5 fruit fly cellular contexts compared by ENCODE assay signal in the genomic region with DNA sequence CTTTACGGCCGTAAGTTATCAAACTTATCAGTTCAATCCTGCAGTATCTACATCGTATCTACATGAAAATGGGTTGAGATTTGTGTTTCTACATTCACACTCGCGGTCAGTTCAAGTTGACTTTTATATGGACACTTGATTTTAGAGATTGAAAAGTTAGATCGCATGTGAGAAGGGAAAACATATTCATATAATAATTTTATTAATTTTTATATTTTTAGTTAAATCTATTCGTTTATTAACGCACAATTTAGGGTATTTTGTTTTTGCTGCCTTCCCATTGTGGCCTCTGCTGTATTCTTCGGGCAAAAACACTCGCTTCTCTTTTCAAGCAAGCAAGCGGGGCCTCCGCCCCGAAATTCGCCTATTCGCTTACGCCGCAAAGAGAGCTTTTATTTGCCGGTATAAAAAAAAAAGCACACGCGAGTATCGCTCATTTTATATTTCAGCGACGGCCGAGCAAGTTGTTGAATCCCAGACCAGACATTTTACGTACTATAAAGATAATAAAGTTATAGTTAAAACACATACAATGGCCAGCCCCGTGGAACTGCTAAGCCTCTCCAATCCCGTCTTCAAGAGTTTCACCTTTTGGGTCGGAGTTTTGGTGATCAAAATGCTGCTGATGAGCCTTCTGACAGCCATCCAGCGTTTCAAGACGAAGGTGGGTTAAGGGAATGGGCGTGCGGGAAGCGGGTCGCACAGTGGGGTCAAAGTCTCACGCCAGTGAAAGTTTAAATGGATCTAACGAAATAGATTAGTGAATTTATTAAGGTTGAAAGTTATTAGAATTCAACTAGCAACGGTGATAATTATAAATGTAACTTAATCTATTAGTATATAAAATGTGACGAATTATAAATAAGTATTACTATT.
TF ChIP-seq lines count a peak whose summit lies in the region.

No protein-coding gene starts in this region.

- TF ChIP-seq CTCF in whole organism, embryonic (GFP tag; optimal IDR thresholded peaks at IDR 0.05; lab: Kevin White, UChicago) = peak; percentile 61

TF ChIP-seq in whole organism, adult, 20 proteins besides CTCF, POLR2A, EP300 and RAD21 (continues in another document):
- peak; percentile 70 for TF ChIP-seq pad (GFP tag; optimal IDR thresholded peaks at IDR 0.05; lab: Kevin White, UChicago)
- TF ChIP-seq CG11617 (GFP tag; optimal IDR thresholded peaks at IDR 0.05; lab: Kevin White, UChicago) = peak; percentile 83
- peak; percentile 79 for TF ChIP-seq CG7045 (GFP tag; optimal IDR thresholded peaks at IDR 0.05; lab: Kevin White, UChicago)
- TF ChIP-seq tj (GFP tag; optimal IDR thresholded peaks at IDR 0.05; lab: Kevin White, UChicago) = peak; percentile 84
- TF ChIP-seq CG12768 (GFP tag; optimal IDR thresholded peaks at IDR 0.05; lab: Kevin White, UChicago) = peak; percentile 66
- peak; percentile 85 for TF ChIP-seq bab1 (GFP tag; optimal IDR thresholded peaks at IDR 0.05; lab: Kevin White, UChicago)
- TF ChIP-seq CG5204 (GFP tag; optimal IDR thresholded peaks at IDR 0.05; lab: Kevin White, UChicago) = peak; percentile 26
- peak; percentile 59 for TF ChIP-seq ovo (GFP tag; optimal IDR thresholded peaks at IDR 0.05; lab: Kevin White, UChicago)
- TF ChIP-seq CG14711 (tag; optimal IDR thresholded peaks at IDR 0.05; lab: Kevin White, UChicago) = peak; percentile 85
- TF ChIP-seq kay (GFP tag; lab: Kevin White, UChicago; ENCODE audit: borderline replicate concordance) = peak; percentile 78
- peak; percentile 46 for TF ChIP-seq CG1620 (GFP tag; optimal IDR thresholded peaks at IDR 0.05; lab: Kevin White, UChicago)
- TF ChIP-seq toe (GFP tag; optimal IDR thresholded peaks at IDR 0.05; lab: Kevin White, UChicago) = peak; percentile 35
- peak; percentile 39 for TF ChIP-seq Clk (GFP tag; optimal IDR thresholded peaks at IDR 0.05; lab: Kevin White, UChicago)
- peak; percentile 71 for TF ChIP-seq Mnt (GFP tag; optimal IDR thresholded peaks at IDR 0.05; lab: Kevin White, UChicago)
- TF ChIP-seq cnc (optimal IDR thresholded peaks at IDR 0.05; lab: Kevin White, UChicago) = no peak
- peak; percentile 53 for TF ChIP-seq Hr96 (GFP tag; optimal IDR thresholded peaks at IDR 0.05; lab: Kevin White, UChicago)

TF ChIP-seq in whole organism, embryonic, 481 proteins besides CTCF, POLR2A, EP300 and RAD21 (continues in another document):
- TF ChIP-seq CG11398 (GFP tag; optimal IDR thresholded peaks at IDR 0.05; lab: Kevin White, UChicago) (no peak), lilli (GFP tag; optimal IDR thresholded peaks at IDR 0.05; lab: Kevin White, UChicago) (peak; percentile 55), bab2 (GFP tag; optimal IDR thresholded peaks at IDR 0.05; lab: Kevin White, UChicago) (peak; percentile 40), dan (GFP tag; IDR thresholded peaks at IDR 0.05; lab: Robert Waterston, UW) (no peak), CG4730 (GFP tag; IDR thresholded peaks at IDR 0.05; lab: Robert Waterston, UW) (peak; percentile 77; the same call in 1 of the 2 replicates), TFAM (GFP tag; optimal IDR thresholded peaks at IDR 0.05; lab: Kevin White, UChicago) (peak; percentile 20), CG12236 (GFP tag; optimal IDR thresholded peaks at IDR 0.05; lab: Kevin White, UChicago) (no peak), pnt (GFP tag; optimal IDR thresholded peaks at IDR 0.05; lab: Kevin White, UChicago) (no peak), CG6683 (GFP tag; optimal IDR thresholded peaks at IDR 0.05; lab: Kevin White, UChicago) (peak; percentile 83), ara (GFP tag; IDR thresholded peaks at IDR 0.05; lab: Robert Waterston, UW) (peak; percentile 89), Lpt (GFP tag; optimal IDR thresholded peaks at IDR 0.05; lab: Kevin White, UChicago) (no peak), lola (GFP tag; optimal IDR thresholded peaks at IDR 0.05; lab: Kevin White, UChicago) (peak in 1 of 3 experiments; percentile 79), Oli (tag; optimal IDR thresholded peaks at IDR 0.05; lab: Kevin White, UChicago) (peak; percentile 91), Nf-YA (GFP tag; IDR thresholded peaks at IDR 0.05; lab: Robert Waterston, UW) (peak; percentile 73), CG5245 (GFP tag; optimal IDR thresholded peaks at IDR 0.05; lab: Kevin White, UChicago) (peak; percentile 73), CG18599 (GFP tag; optimal IDR thresholded peaks at IDR 0.05; lab: Kevin White, UChicago) (peak; percentile 94)

TF ChIP-seq in whole organism, prepupa, 60 proteins besides CTCF, POLR2A, EP300 and RAD21 (continues in another document):
- peak; percentile 86 for TF ChIP-seq svp (GFP tag; lab: Kevin White, UChicago)
- peak; percentile 94 for TF ChIP-seq CG8119 (GFP tag; IDR thresholded peaks at IDR 0.05; lab: Robert Waterston, UW)
- TF ChIP-seq Eip75B (GFP tag; optimal IDR thresholded peaks at IDR 0.05; lab: Kevin White, UChicago) = peak; percentile 74
- peak; percentile 96 for TF ChIP-seq eg (GFP tag; IDR thresholded peaks at IDR 0.05; lab: Robert Waterston, UW)
- peak; percentile 82 for TF ChIP-seq CG1621 (tag; optimal IDR thresholded peaks at IDR 0.05; lab: Kevin White, UChicago)
- peak; percentile 76 for TF ChIP-seq Lpt (GFP tag; optimal IDR thresholded peaks at IDR 0.05; lab: Kevin White, UChicago)
- peak; percentile 76 for TF ChIP-seq net (GFP tag; optimal IDR thresholded peaks at IDR 0.05; lab: Kevin White, UChicago)
- peak; percentile 66 for TF ChIP-seq Sox15 (GFP tag; optimal IDR thresholded peaks at IDR 0.05; lab: Kevin White, UChicago)
- TF ChIP-seq OdsH (GFP tag; optimal IDR thresholded peaks at IDR 0.05; lab: Kevin White, UChicago) = peak; percentile 84
- peak; percentile 90 for TF ChIP-seq CG3032 (tag; optimal IDR thresholded peaks at IDR 0.05; lab: Kevin White, UChicago)
- TF ChIP-seq CG31627 (GFP tag; optimal IDR thresholded peaks at IDR 0.05; lab: Kevin White, UChicago) = peak; percentile 37
- TF ChIP-seq CG6163 (GFP tag; IDR thresholded peaks at IDR 0.05; lab: Robert Waterston, UW) = peak; percentile 94
- TF ChIP-seq Ets21C (GFP tag; optimal IDR thresholded peaks at IDR 0.05; lab: Kevin White, UChicago) = peak; percentile 2
- peak; percentile 79 to 87 for TF ChIP-seq ss (GFP tag; optimal IDR thresholded peaks at IDR 0.05; lab: Kevin White, UChicago)
- peak; percentile 83 for TF ChIP-seq acj6 (GFP tag; optimal IDR thresholded peaks at IDR 0.05; lab: Kevin White, UChicago)
- TF ChIP-seq fkh (GFP tag; optimal IDR thresholded peaks at IDR 0.05; lab: Kevin White, UChicago) = peak; percentile 60
- TF ChIP-seq esn (GFP tag; optimal IDR thresholded peaks at IDR 0.05; lab: Kevin White, UChicago) = peak; percentile 84

TF ChIP-seq in whole organism, pupa, 21 proteins besides CTCF, POLR2A, EP300 and RAD21 (continues in another document):
- TF ChIP-seq fd96Ca (GFP tag; IDR thresholded peaks at IDR 0.05; lab: Robert Waterston, UW) (peak; percentile 83), CG9948 (tag; optimal IDR thresholded peaks at IDR 0.05; lab: Kevin White, UChicago) (peak; percentile 90), Pif1A (GFP tag; optimal IDR thresholded peaks at IDR 0.05; lab: Kevin White, UChicago) (peak; percentile 77), Snoo (tag; optimal IDR thresholded peaks at IDR 0.05; lab: Kevin White, UChicago) (peak; percentile 83), CG34367 (tag; optimal IDR thresholded peaks at IDR 0.05; lab: Kevin White, UChicago) (peak; percentile 85), CG17806 (tag; optimal IDR thresholded peaks at IDR 0.05; lab: Kevin White, UChicago) (peak; percentile 91), Ets98B (GFP tag; IDR thresholded peaks at IDR 0.05; lab: Robert Waterston, UW) (peak; percentile 95), CG32121 (GFP tag; IDR thresholded peaks at IDR 0.05; lab: Robert Waterston, UW) (peak; percentile 90), CG4496 (GFP tag; IDR thresholded peaks at IDR 0.05; lab: Robert Waterston, UW) (peak; percentile 96), CG8301 (tag; optimal IDR thresholded peaks at IDR 0.05; lab: Kevin White, UChicago) (peak; percentile 86), D1 (tag; optimal IDR thresholded peaks at IDR 0.05; lab: Kevin White, UChicago) (peak; percentile 35), CG14655 (GFP tag; optimal IDR thresholded peaks at IDR 0.05; lab: Kevin White, UChicago) (peak; percentile 89), CG15710 (tag; optimal IDR thresholded peaks at IDR 0.05; lab: Kevin White, UChicago) (peak; percentile 88), CG10348 (GFP tag; IDR thresholded peaks at IDR 0.05; lab: Robert Waterston, UW) (peak; percentile 46), Pif1B (GFP tag; optimal IDR thresholded peaks at IDR 0.05; lab: Kevin White, UChicago) (peak; percentile 83), rn (GFP tag; IDR thresholded peaks at IDR 0.05; lab: Robert Waterston, UW) (peak; percentile 85), CG13204 (GFP tag; optimal IDR thresholded peaks at IDR 0.05; lab: Kevin White, UChicago) (peak; percentile 58), CG8159 (tag; optimal IDR thresholded peaks at IDR 0.05; lab: Kevin White, UChicago) (peak; percentile 91)

TF ChIP-seq in whole organism, wandering third instar larva, 38 proteins besides CTCF, POLR2A, EP300 and RAD21 (continues in another document):
- peak; percentile 50 for TF ChIP-seq br (GFP tag; optimal IDR thresholded peaks at IDR 0.05; lab: Kevin White, UChicago)
- no peak for TF ChIP-seq Vsx2 (GFP tag; optimal IDR thresholded peaks at IDR 0.05; lab: Kevin White, UChicago; ENCODE audit: partially characterized antibody)
- peak; percentile 78 for TF ChIP-seq OdsH (GFP tag; optimal IDR thresholded peaks at IDR 0.05; lab: Kevin White, UChicago)
- no peak for TF ChIP-seq pan (optimal IDR thresholded peaks at IDR 0.05; lab: Kevin White, UChicago)
- peak; percentile 57 for TF ChIP-seq sage (GFP tag; optimal IDR thresholded peaks at IDR 0.05; lab: Kevin White, UChicago)
- peak; percentile 86 for TF ChIP-seq Sp1 (GFP tag; optimal IDR thresholded peaks at IDR 0.05; lab: Kevin White, UChicago)
- TF ChIP-seq Hr78 (GFP tag; optimal IDR thresholded peaks at IDR 0.05; lab: Kevin White, UChicago) = no peak
- TF ChIP-seq tai (GFP tag; optimal IDR thresholded peaks at IDR 0.05; lab: Kevin White, UChicago) = no peak
- no peak for TF ChIP-seq CrebA (GFP tag; optimal IDR thresholded peaks at IDR 0.05; lab: Kevin White, UChicago; ENCODE audit: borderline replicate concordance)
- peak; percentile 57 for TF ChIP-seq woc (GFP tag; optimal IDR thresholded peaks at IDR 0.05; lab: Kevin White, UChicago)
- no peak for TF ChIP-seq jim (GFP tag; optimal IDR thresholded peaks at IDR 0.05; lab: Kevin White, UChicago)
- no peak for TF ChIP-seq Abd-B (GFP tag; optimal IDR thresholded peaks at IDR 0.05; lab: Kevin White, UChicago)
- TF ChIP-seq foxo (GFP tag; optimal IDR thresholded peaks at IDR 0.05; lab: Kevin White, UChicago) = peak in 1 of 2 experiments; percentile 81
- no peak for TF ChIP-seq CG32264 (GFP tag; optimal IDR thresholded peaks at IDR 0.05; lab: Kevin White, UChicago)
- TF ChIP-seq h (GFP tag; optimal IDR thresholded peaks at IDR 0.05; lab: Kevin White, UChicago) = peak; percentile 82
- no peak for TF ChIP-seq Jra (GFP tag; optimal IDR thresholded peaks at IDR 0.05; lab: Kevin White, UChicago)
- TF ChIP-seq ey (GFP tag; optimal IDR thresholded peaks at IDR 0.05; lab: Kevin White, UChicago) = peak; percentile 40
- no peak for TF ChIP-seq Dif (GFP tag; optimal IDR thresholded peaks at IDR 0.05; lab: Kevin White, UChicago; ENCODE audit: partially characterized antibody)
- TF ChIP-seq psq (GFP tag; optimal IDR thresholded peaks at IDR 0.05; lab: Kevin White, UChicago) = peak; percentile 75
- peak; percentile 84 for TF ChIP-seq rgr (GFP tag; optimal IDR thresholded peaks at IDR 0.05; lab: Kevin White, UChicago)
